Fruit fly (Drosophila melanogaster) whole organism, embryonic: ENCODE results near the gene Baldspot.

ENCODE experiments used
- Atf3 ChIP-seq: fragments of 200-800 bp; sonication (Bioruptor generic); optimal IDR thresholded peaks from 3 replicates; lab custom pipeline; 2016; ENCODE audit warnings: missing biosample characterization, missing genetic modification characterization
- B-H2 ChIP-seq: fragments of 200-800 bp; sonication (Bioruptor generic); optimal IDR thresholded peaks from 2 replicates; lab custom pipeline; 2018; ENCODE audit warnings: missing biosample characterization, mild to moderate bottlenecking, missing genetic modification characterization
- Bgb ChIP-seq: fragments of 200-800 bp; sonication (Bioruptor generic); IDR thresholded peaks from 2 replicates; pipeline ENCODE4 v1.3.6; 2022; ENCODE audit warnings: missing biosample characterization, missing genetic modification characterization; ENCODE audit not compliant: partially characterized antibody
- CG10321 ChIP-seq: fragments of 200-800 bp; sonication (Bioruptor generic); IDR thresholded peaks from 2 replicates; pipeline ENCODE4 v1.3.6; 2022; ENCODE audit warnings: missing biosample characterization, missing genetic modification characterization
- CG10543 ChIP-seq: fragments of 200-800 bp; sonication (Bioruptor generic); optimal IDR thresholded peaks from 3 replicates; lab custom pipeline; 2017; ENCODE audit warnings: missing biosample characterization, mild to moderate bottlenecking, missing genetic modification characterization, moderate library complexity
- CG12104 ChIP-seq: fragments of 200-800 bp; sonication (Bioruptor generic); optimal IDR thresholded peaks from 3 replicates; lab custom pipeline; 2016; ENCODE audit warnings: missing biosample characterization, missing genetic modification characterization
- CG12155 ChIP-seq: fragments of 200-800 bp; sonication (Bioruptor generic); optimal IDR thresholded peaks from 3 replicates; lab custom pipeline; 2016; ENCODE audit warnings: missing biosample characterization, missing genetic modification characterization
- CG13296 ChIP-seq: fragments of 200-800 bp; sonication (Bioruptor generic); optimal IDR thresholded peaks from 3 replicates; lab custom pipeline; 2018; ENCODE audit warnings: missing biosample characterization, mild to moderate bottlenecking, missing genetic modification characterization
- CG17802 ChIP-seq: fragments of 200-800 bp; sonication (Bioruptor generic); optimal IDR thresholded peaks from 2 replicates; lab custom pipeline; 2018; ENCODE audit warnings: missing biosample characterization, mild to moderate bottlenecking, missing genetic modification characterization, moderate library complexity
- CG2202 ChIP-seq: fragments of 200-800 bp; sonication (Bioruptor generic); optimal IDR thresholded peaks from 2 replicates; lab custom pipeline; 2018; ENCODE audit warnings: missing biosample characterization, mild to moderate bottlenecking, missing genetic modification characterization
- CG2889 ChIP-seq: fragments of 200-800 bp; sonication (Bioruptor generic); IDR thresholded peaks from 3 replicates; pipeline ENCODE4 v1.3.6; 2022; ENCODE audit warnings: missing biosample characterization, missing genetic modification characterization
- CG33213 ChIP-seq: fragments of 200-800 bp; sonication (Bioruptor generic); optimal IDR thresholded peaks from 3 replicates; lab custom pipeline; 2016; ENCODE audit warnings: missing biosample characterization, missing genetic modification characterization
- CG34224 ChIP-seq: fragments of 200-800 bp; sonication (Bioruptor generic); IDR thresholded peaks from 3 replicates; pipeline ENCODE4 v1.3.6; 2022; ENCODE audit warnings: missing biosample characterization, missing genetic modification characterization; ENCODE audit not compliant: partially characterized antibody
- CG3995 ChIP-seq: fragments of 200-800 bp; sonication (Bioruptor generic); optimal IDR thresholded peaks from 3 replicates; lab custom pipeline; 2016; ENCODE audit warnings: missing biosample characterization, missing genetic modification characterization
- CG42726 ChIP-seq: fragments of 200-800 bp; sonication (Bioruptor generic); IDR thresholded peaks from 2 replicates; pipeline ENCODE4 v1.3.6; 2022; ENCODE audit warnings: missing biosample characterization, missing genetic modification characterization; ENCODE audit not compliant: partially characterized antibody
- CG4404 ChIP-seq: fragments of 200-800 bp; sonication (Bioruptor generic); IDR thresholded peaks from 2 replicates; pipeline ENCODE4 v1.3.6; 2022; ENCODE audit warnings: missing biosample characterization, missing genetic modification characterization
- CG4707 ChIP-seq: fragments of 200-800 bp; sonication (Bioruptor generic); optimal IDR thresholded peaks from 2 replicates; lab custom pipeline; 2018; ENCODE audit warnings: missing biosample characterization, mild to moderate bottlenecking, missing genetic modification characterization, moderate library complexity
- CG5245 ChIP-seq: fragments of 200-800 bp; sonication (Bioruptor generic); optimal IDR thresholded peaks from 3 replicates; lab custom pipeline; 2016; ENCODE audit warnings: missing biosample characterization, missing genetic modification characterization
- CG6175 ChIP-seq: fragments of 200-800 bp; sonication (Bioruptor generic); IDR thresholded peaks from 3 replicates; pipeline ENCODE4 v1.3.6; 2022; ENCODE audit warnings: missing biosample characterization, missing genetic modification characterization
- CG6813 ChIP-seq: fragments of 200-800 bp; sonication (Bioruptor generic); optimal IDR thresholded peaks from 2 replicates; lab custom pipeline; 2017; ENCODE audit warnings: missing biosample characterization, missing genetic modification characterization, mild to moderate bottlenecking, moderate library complexity, missing genetic modification reagents
- CG7372 ChIP-seq: fragments of 200-800 bp; sonication (Bioruptor generic); IDR thresholded peaks from 2 replicates; pipeline ENCODE4 v1.3.6; 2022; ENCODE audit warnings: missing biosample characterization, missing genetic modification characterization
- CG8359 ChIP-seq: fragments of 200-800 bp; sonication (Bioruptor generic); optimal IDR thresholded peaks from 2 replicates; lab custom pipeline; 2017; ENCODE audit warnings: missing biosample characterization, mild to moderate bottlenecking, missing genetic modification characterization, borderline replicate concordance
- CG8924 ChIP-seq: fragments of 200-800 bp; optimal IDR thresholded peaks from 3 replicates; lab custom pipeline; 2019; ENCODE audit warnings: missing biosample characterization, mild to moderate bottlenecking, missing genetic modification characterization, moderate library complexity
- Dll ChIP-seq: fragments of 200-800 bp; sonication (Bioruptor generic); IDR thresholded peaks from 4 replicates; pipeline ENCODE4 v1.3.6; 2022; ENCODE audit warnings: missing biosample characterization, missing genetic modification characterization; ENCODE audit not compliant: partially characterized antibody
- Drgx ChIP-seq: fragments of 200-800 bp; sonication (Bioruptor generic); IDR thresholded peaks from 2 replicates; pipeline ENCODE4 v1.3.6; 2022; ENCODE audit warnings: missing biosample characterization, missing genetic modification characterization
- E2f2 ChIP-seq: fragments of 200-800 bp; sonication (Bioruptor generic); IDR thresholded peaks from 2 replicates; pipeline ENCODE4 v1.3.6; 2022; ENCODE audit warnings: missing biosample characterization, missing genetic modification characterization
- ERR ChIP-seq: fragments of 200-800 bp; sonication (Bioruptor generic); optimal IDR thresholded peaks from 2 replicates; lab custom pipeline; 2016; ENCODE audit warnings: missing biosample characterization, missing genetic modification characterization
- Fer3 ChIP-seq: fragments of 200-800 bp; sonication (Bioruptor generic); optimal IDR thresholded peaks from 2 replicates; lab custom pipeline; 2018; ENCODE audit warnings: missing biosample characterization, mild to moderate bottlenecking, missing genetic modification characterization, moderate library complexity
- MBD-R2 ChIP-seq: fragments of 200-800 bp; sonication (Bioruptor generic); IDR thresholded peaks from 2 replicates; pipeline ENCODE4 v1.3.6; 2022; ENCODE audit warnings: missing biosample characterization, missing genetic modification characterization
- Mad ChIP-seq: fragments of 200-800 bp; sonication (Bioruptor generic); optimal IDR thresholded peaks from 2 replicates; lab custom pipeline; 2016; ENCODE audit warnings: missing biosample characterization, missing genetic modification characterization
- Med ChIP-seq: fragments of 200-800 bp; sonication (Bioruptor generic); peaks from one replicate; lab custom pipeline; 2016; ENCODE audit warnings: missing biosample characterization, missing genetic modification characterization, mild to moderate bottlenecking, inconsistent platforms, moderate library complexity
- Poxn ChIP-seq: fragments of 200-800 bp; sonication (Bioruptor generic); IDR thresholded peaks from 2 replicates; pipeline ENCODE4 v1.3.6; 2022; ENCODE audit warnings: missing biosample characterization, missing genetic modification characterization
- bowl ChIP-seq: fragments of 200-800 bp; sonication (Bioruptor generic); IDR thresholded peaks from 2 replicates; pipeline ENCODE4 v1.3.6; 2022; ENCODE audit warnings: missing biosample characterization, missing genetic modification characterization
- cato ChIP-seq: fragments of 200-800 bp; sonication (Bioruptor generic); optimal IDR thresholded peaks from 2 replicates; lab custom pipeline; 2016; ENCODE audit warnings: missing biosample characterization, missing genetic modification characterization, borderline replicate concordance
- chm ChIP-seq: fragments of 200-800 bp; sonication (Bioruptor generic); IDR thresholded peaks from 2 replicates; pipeline ENCODE4 v1.3.6; 2022; ENCODE audit warnings: missing biosample characterization, missing genetic modification characterization
- en ChIP-seq: fragments of 200-800 bp; sonication (Bioruptor generic); optimal IDR thresholded peaks from 2 replicates; lab custom pipeline; 2016; ENCODE audit warnings: missing biosample characterization, missing genetic modification characterization
- eyg ChIP-seq: fragments of 200-800 bp; sonication (Bioruptor generic); optimal IDR thresholded peaks from 3 replicates; lab custom pipeline; 2016; ENCODE audit warnings: missing biosample characterization, missing genetic modification characterization
- hbn ChIP-seq: fragments of 200-800 bp; sonication (Bioruptor generic); IDR thresholded peaks from 2 replicates; pipeline ENCODE4 v1.3.6; 2022; ENCODE audit warnings: missing biosample characterization, missing genetic modification characterization; ENCODE audit not compliant: partially characterized antibody
- insv ChIP-seq, 2 experiments: fragments of 200-800 bp; sonication (Bioruptor generic); optimal IDR thresholded peaks; 3 replicates each; lab custom pipeline; 2016 to 2018; ENCODE audit warnings: missing biosample characterization in 2 of 2, missing genetic modification characterization in 2 of 2
- oc ChIP-seq: fragments of 200-800 bp; sonication (Bioruptor generic); optimal IDR thresholded peaks from 2 replicates; lab custom pipeline; 2018; ENCODE audit warnings: missing biosample characterization, mild to moderate bottlenecking, missing genetic modification characterization, moderate library complexity
- p53 ChIP-seq: fragments of 200-800 bp; sonication (Bioruptor generic); optimal IDR thresholded peaks from 2 replicates; lab custom pipeline; 2016; ENCODE audit warnings: missing biosample characterization, missing genetic modification characterization
- pnt ChIP-seq: fragments of 200-800 bp; sonication (Bioruptor generic); optimal IDR thresholded peaks from 3 replicates; lab custom pipeline; 2016; ENCODE audit warnings: missing biosample characterization, missing genetic modification characterization
- row ChIP-seq: fragments of 200-800 bp; sonication (Bioruptor generic); IDR thresholded peaks from 3 replicates; pipeline ENCODE4 v1.3.6; 2022; ENCODE audit warnings: missing biosample characterization, missing genetic modification characterization
- scrt ChIP-seq: fragments of 200-800 bp; sonication (Bioruptor generic); optimal IDR thresholded peaks from 2 replicates; lab custom pipeline; 2018; ENCODE audit warnings: missing biosample characterization, mild to moderate bottlenecking, missing genetic modification characterization, moderate library complexity
- sd ChIP-seq: fragments of 200-800 bp; sonication (Bioruptor generic); optimal IDR thresholded peaks from 3 replicates; lab custom pipeline; 2018; ENCODE audit warnings: missing biosample characterization, mild to moderate bottlenecking, missing genetic modification characterization, moderate library complexity
- sima ChIP-seq: fragments of 200-800 bp; sonication (Bioruptor generic); optimal IDR thresholded peaks from 2 replicates; lab custom pipeline; 2016; ENCODE audit warnings: missing biosample characterization, missing genetic modification characterization
- tin ChIP-seq: fragments of 200-800 bp; sonication (Bioruptor generic); optimal IDR thresholded peaks from 3 replicates; lab custom pipeline; 2016; ENCODE audit warnings: missing biosample characterization, missing genetic modification characterization
- trem ChIP-seq: fragments of 200-800 bp; optimal IDR thresholded peaks from 3 replicates; lab custom pipeline; 2019; ENCODE audit warnings: missing biosample characterization, mild to moderate bottlenecking, missing genetic modification characterization, moderate library complexity
- trh ChIP-seq: fragments of 200-800 bp; sonication (Bioruptor generic); optimal IDR thresholded peaks from 2 replicates; lab custom pipeline; 2016; ENCODE audit warnings: missing biosample characterization, missing genetic modification characterization
- wek ChIP-seq: fragments of 200-800 bp; sonication (Bioruptor generic); optimal IDR thresholded peaks from 3 replicates; lab custom pipeline; 2018; ENCODE audit warnings: missing biosample characterization, mild to moderate bottlenecking, missing genetic modification characterization, moderate library complexity
- zen2 ChIP-seq: fragments of 200-800 bp; sonication (Bioruptor generic); IDR thresholded peaks from 3 replicates; pipeline ENCODE4 v1.3.6; 2022; ENCODE audit warnings: missing biosample characterization, missing genetic modification characterization; ENCODE audit not compliant: partially characterized antibody

Gene Baldspot

dm6 chr3L:16612972-16613371, 48.4 kb downstream of the Baldspot start (continued):
- no peak for TF ChIP-seq Bgb (GFP tag; lab: Robert Waterston, UW)
- TF ChIP-seq CG13296 (GFP tag; lab: Kevin White, UChicago): no peak
- TF ChIP-seq zen2 (GFP tag; lab: Robert Waterston, UW): no peak
- TF ChIP-seq p53 (GFP tag; lab: Kevin White, UChicago): no peak
- TF ChIP-seq CG2202 (tag; lab: Kevin White, UChicago): no peak
- no peak for TF ChIP-seq bowl (GFP tag; lab: Robert Waterston, UW)
- TF ChIP-seq CG7372: no peak
- TF ChIP-seq CG12104 (GFP tag; lab: Kevin White, UChicago): no peak
- no peak for TF ChIP-seq cato
- TF ChIP-seq B-H2 (GFP tag; lab: Kevin White, UChicago): no peak
- TF ChIP-seq CG5245 (GFP tag; lab: Kevin White, UChicago): no peak
- no peak for TF ChIP-seq CG4404 (GFP tag; lab: Robert Waterston, UW)
- TF ChIP-seq scrt (GFP tag; lab: Kevin White, UChicago): no peak
- TF ChIP-seq CG2889 (GFP tag; lab: Robert Waterston, UW): no peak
- no peak for TF ChIP-seq CG6175
- no peak for TF ChIP-seq Atf3 (GFP tag; lab: Kevin White, UChicago)
- peak; percentile 94 for TF ChIP-seq sd (tag; lab: Kevin White, UChicago)
- TF ChIP-seq trem (tag; lab: Kevin White, UChicago): no peak
- TF ChIP-seq sima (GFP tag; lab: Kevin White, UChicago): no peak
- TF ChIP-seq Mad (GFP tag; lab: Kevin White, UChicago): no peak
- no peak for TF ChIP-seq Poxn (GFP tag; lab: Robert Waterston, UW)
- TF ChIP-seq E2f2: no peak
- no peak for TF ChIP-seq CG34224 (GFP tag; lab: Robert Waterston, UW)
- no peak for TF ChIP-seq trh (GFP tag; lab: Kevin White, UChicago)
- TF ChIP-seq chm (GFP tag; lab: Robert Waterston, UW): no peak
- TF ChIP-seq CG10321 (GFP tag; lab: Robert Waterston, UW): no peak
- TF ChIP-seq CG42726: no peak
- no peak for TF ChIP-seq insv (GFP tag; optimal IDR thresholded peaks at IDR 0.05; lab: Kevin White, UChicago)
- no peak for TF ChIP-seq oc (tag; lab: Kevin White, UChicago)
- TF ChIP-seq CG8924 (tag; lab: Kevin White, UChicago): peak; percentile 18
- TF ChIP-seq ERR (GFP tag; lab: Kevin White, UChicago): no peak
- no peak for TF ChIP-seq Dll (GFP tag; lab: Robert Waterston, UW)
- no peak for TF ChIP-seq CG4707 (GFP tag; lab: Kevin White, UChicago)
- no peak for TF ChIP-seq CG12155 (GFP tag; lab: Kevin White, UChicago)
- TF ChIP-seq wek (GFP tag; lab: Kevin White, UChicago): no peak
- TF ChIP-seq en (GFP tag; lab: Kevin White, UChicago): no peak
- TF ChIP-seq Med (GFP tag; lab: Kevin White, UChicago): peak; percentile 83
- TF ChIP-seq CG17802 (tag; lab: Kevin White, UChicago): no peak
- TF ChIP-seq tin (GFP tag; lab: Kevin White, UChicago): no peak
- peak; percentile 34; the same call in 2 of the 3 replicates for TF ChIP-seq row (GFP tag; lab: Robert Waterston, UW)
- TF ChIP-seq CG8359: no peak
- no peak for TF ChIP-seq Drgx (GFP tag; lab: Robert Waterston, UW)
- TF ChIP-seq CG3995 (GFP tag; lab: Kevin White, UChicago): peak; percentile 72
- no peak for TF ChIP-seq Fer3 (tag; lab: Kevin White, UChicago)
- no peak for TF ChIP-seq hbn (GFP tag; lab: Robert Waterston, UW)
- peak; percentile 51 for TF ChIP-seq CG10543
- TF ChIP-seq pnt (GFP tag; lab: Kevin White, UChicago): no peak
- TF ChIP-seq MBD-R2 (GFP tag; lab: Robert Waterston, UW): peak; percentile 25; the same call in 1 of the 2 replicates
- TF ChIP-seq CG33213 (GFP tag; lab: Kevin White, UChicago): no peak
- TF ChIP-seq CG6813 (GFP tag; lab: Kevin White, UChicago): no peak
- TF ChIP-seq eyg (GFP tag; lab: Kevin White, UChicago): no peak
